Fruit fly (Drosophila melanogaster) whole organism, embryonic: ENCODE results near the gene Ret.
A peak's percentile ranks its signal among the peaks of the same experiment; 100 is the strongest.

Experiments used
- Ada2b ChIP-seq: fragments of 200-800 bp; sonication (Bioruptor generic); IDR thresholded peaks from 2 replicates; pipeline ENCODE4 v1.3.6; 2022; ENCODE audit warnings: missing biosample characterization, missing genetic modification characterization
- Aef1 ChIP-seq: fragments of 200-800 bp; sonication (Bioruptor generic); IDR thresholded peaks from 3 replicates; pipeline ENCODE4 v1.3.6; 2022; ENCODE audit warnings: missing biosample characterization, missing genetic modification characterization
- CG10979 ChIP-seq: fragments of 200-800 bp; sonication (Bioruptor generic); optimal IDR thresholded peaks from 2 replicates; lab custom pipeline; 2018; ENCODE audit warnings: missing biosample characterization, mild to moderate bottlenecking, missing genetic modification characterization, moderate library complexity
- CG11093 ChIP-seq: fragments of 200-800 bp; sonication (Bioruptor generic); IDR thresholded peaks from 3 replicates; pipeline ENCODE4 v1.3.6; 2022; ENCODE audit warnings: missing biosample characterization, missing genetic modification characterization
- CG11504 ChIP-seq: fragments of 200-800 bp; sonication (Bioruptor generic); optimal IDR thresholded peaks from 3 replicates; lab custom pipeline; 2019; ENCODE audit warnings: missing biosample characterization, mild to moderate bottlenecking, missing genetic modification characterization, moderate library complexity
- CG12236 ChIP-seq: fragments of 200-800 bp; sonication (Bioruptor generic); optimal IDR thresholded peaks from 2 replicates; lab custom pipeline; 2016; ENCODE audit warnings: missing biosample characterization, missing genetic modification characterization
- CG13775 ChIP-seq: fragments of 200-800 bp; sonication (Bioruptor generic); optimal IDR thresholded peaks from 3 replicates; lab custom pipeline; 2017; ENCODE audit warnings: missing biosample characterization, mild to moderate bottlenecking, missing genetic modification characterization
- CG14860 ChIP-seq: fragments of 200-800 bp; sonication (Bioruptor generic); IDR thresholded peaks from 3 replicates; pipeline ENCODE4 v1.3.6; 2022; ENCODE audit warnings: missing biosample characterization, missing genetic modification characterization; ENCODE audit not compliant: partially characterized antibody
- CG14965 ChIP-seq: fragments of 200-800 bp; sonication (Bioruptor generic); optimal IDR thresholded peaks from 2 replicates; lab custom pipeline; 2016; ENCODE audit warnings: missing biosample characterization, missing genetic modification characterization, borderline replicate concordance
- CG15011 ChIP-seq: fragments of 200-800 bp; sonication (Bioruptor generic); optimal IDR thresholded peaks from 3 replicates; lab custom pipeline; 2018; ENCODE audit warnings: missing biosample characterization, mild to moderate bottlenecking, missing genetic modification characterization
- CG16863 ChIP-seq: fragments of 200-800 bp; sonication (Bioruptor generic); optimal IDR thresholded peaks from 3 replicates; lab custom pipeline; 2016; ENCODE audit warnings: missing biosample characterization, missing genetic modification characterization
- CG17359 ChIP-seq: fragments of 200-800 bp; sonication (Bioruptor generic); optimal IDR thresholded peaks from 3 replicates; lab custom pipeline; 2018; ENCODE audit warnings: missing biosample characterization, mild to moderate bottlenecking, missing genetic modification characterization, moderate library complexity
- CG17568 ChIP-seq: fragments of 200-800 bp; sonication (Bioruptor generic); optimal IDR thresholded peaks from 2 replicates; lab custom pipeline; 2018; ENCODE audit warnings: missing biosample characterization, mild to moderate bottlenecking, missing genetic modification characterization, moderate library complexity
- CG2678 ChIP-seq: fragments of 200-800 bp; sonication (Bioruptor generic); optimal IDR thresholded peaks from 3 replicates; lab custom pipeline; 2019; ENCODE audit warnings: missing biosample characterization, mild to moderate bottlenecking, missing genetic modification characterization, moderate library complexity
- CG3726 ChIP-seq: fragments of 200-800 bp; sonication (Bioruptor generic); IDR thresholded peaks from 3 replicates; pipeline ENCODE4, ENCODE4 v1.3.6; 2022; ENCODE audit warnings: missing biosample characterization, missing genetic modification characterization
- CG4282 ChIP-seq: fragments of 200-800 bp; sonication (Bioruptor generic); optimal IDR thresholded peaks from 2 replicates; lab custom pipeline; 2016; ENCODE audit warnings: missing biosample characterization, missing genetic modification characterization
- CG6272 ChIP-seq: fragments of 200-800 bp; sonication (Bioruptor generic); IDR thresholded peaks from 2 replicates; pipeline ENCODE4 v1.3.6; 2022; ENCODE audit warnings: missing biosample characterization, missing genetic modification characterization
- CG8281 ChIP-seq: fragments of 200-800 bp; sonication (Bioruptor generic); optimal IDR thresholded peaks from 2 replicates; lab custom pipeline; 2018; ENCODE audit warnings: missing biosample characterization, mild to moderate bottlenecking, missing genetic modification characterization, moderate library complexity
- CkIIα-i1 ChIP-seq: fragments of 200-800 bp; sonication (Bioruptor generic); IDR thresholded peaks from 2 replicates; pipeline ENCODE4 v1.3.6; 2022; ENCODE audit warnings: missing biosample characterization, missing genetic modification characterization
- E2f1 ChIP-seq: fragments of 200-800 bp; sonication (Bioruptor generic); IDR thresholded peaks from 2 replicates; pipeline ENCODE4 v1.3.6; 2022; ENCODE audit warnings: missing biosample characterization, missing genetic modification characterization
- HmgD ChIP-seq: fragments of 200-800 bp; sonication (Bioruptor generic); optimal IDR thresholded peaks from 3 replicates; lab custom pipeline; 2016; ENCODE audit warnings: missing biosample characterization, missing genetic modification characterization
- Hr39 ChIP-seq: fragments of >200 bp; optimal IDR thresholded peaks from 2 replicates; lab custom pipeline; 2017
- Mes4 ChIP-seq: fragments of 200-800 bp; sonication (Bioruptor generic); optimal IDR thresholded peaks from 2 replicates; lab custom pipeline; 2016; ENCODE audit warnings: missing biosample characterization, missing genetic modification characterization
- NK7.1 ChIP-seq: fragments of 200-800 bp; sonication (Bioruptor generic); optimal IDR thresholded peaks from 3 replicates; lab custom pipeline; 2016; ENCODE audit warnings: missing biosample characterization, missing genetic modification characterization
- Ptx1 ChIP-seq: fragments of 200-800 bp; sonication (Bioruptor generic); IDR thresholded peaks from 2 replicates; pipeline ENCODE4 v1.3.6; 2022; ENCODE audit warnings: missing biosample characterization, missing genetic modification characterization
- Sox102F ChIP-seq: fragments of 200-800 bp; sonication (Bioruptor generic); optimal IDR thresholded peaks from 2 replicates; lab custom pipeline; 2018; ENCODE audit warnings: missing biosample characterization, mild to moderate bottlenecking, missing genetic modification characterization, moderate library complexity
- ash1 ChIP-seq: fragments of 200-800 bp; sonication (Bioruptor generic); optimal IDR thresholded peaks from 2 replicates; lab custom pipeline; 2018; ENCODE audit warnings: missing biosample characterization, mild to moderate bottlenecking, missing genetic modification characterization
- cas ChIP-seq: fragments of 200-800 bp; sonication (Bioruptor generic); IDR thresholded peaks from 2 replicates; pipeline ENCODE4 v1.3.6; 2022; ENCODE audit warnings: missing biosample characterization, missing genetic modification characterization
- crc ChIP-seq: fragments of 200-800 bp; sonication (Bioruptor generic); optimal IDR thresholded peaks from 2 replicates; lab custom pipeline; 2016; ENCODE audit warnings: missing biosample characterization, missing genetic modification characterization
- dm ChIP-seq: fragments of 200-800 bp; sonication (Bioruptor generic); optimal IDR thresholded peaks from 3 replicates; lab custom pipeline; 2016; ENCODE audit warnings: missing biosample characterization, missing genetic modification characterization
- ewg ChIP-seq: fragments of 200-800 bp; sonication (Bioruptor generic); optimal IDR thresholded peaks from 3 replicates; lab custom pipeline; 2017; ENCODE audit warnings: mild to moderate bottlenecking, missing biosample characterization, missing genetic modification reagents, missing genetic modification characterization
- eyg ChIP-seq: fragments of 200-800 bp; sonication (Bioruptor generic); optimal IDR thresholded peaks from 3 replicates; lab custom pipeline; 2016; ENCODE audit warnings: missing biosample characterization, missing genetic modification characterization
- fru ChIP-seq: fragments of >200 bp; optimal IDR thresholded peaks from 2 replicates; lab custom pipeline; 2017
- gcm ChIP-seq: fragments of 200-800 bp; sonication (Bioruptor generic); optimal IDR thresholded peaks from 2 replicates; lab custom pipeline; 2019; ENCODE audit warnings: missing biosample characterization, mild to moderate bottlenecking, missing genetic modification characterization, moderate library complexity
- hkb ChIP-seq, 2 experiments: fragments of 200-800 bp in 1 of 2; fragments of >200 bp in 1 of 2; sonication (Bioruptor generic) in 1 of 2; IDR thresholded peaks in 1 of 2; optimal IDR thresholded peaks in 1 of 2; 2 replicates each; pipeline versions ENCODE4 v1.3.6 to Lab custom; 2017 to 2022; ENCODE audit warnings: missing biosample characterization in 1 of 2, missing genetic modification characterization in 1 of 2
- insv ChIP-seq, 2 experiments: fragments of 200-800 bp; sonication (Bioruptor generic); optimal IDR thresholded peaks; 3 replicates each; lab custom pipeline; 2016 to 2018; ENCODE audit warnings: missing biosample characterization in 2 of 2, missing genetic modification characterization in 2 of 2
- inv ChIP-seq: fragments of 200-800 bp; sonication (Bioruptor generic); IDR thresholded peaks from 2 replicates; pipeline ENCODE4 v1.3.6; 2022; ENCODE audit warnings: missing biosample characterization, missing genetic modification characterization; ENCODE audit not compliant: partially characterized antibody
- knrl ChIP-seq: fragments of 200-800 bp; sonication (Bioruptor generic); IDR thresholded peaks from 3 replicates; pipeline ENCODE4 v1.3.6; 2022; ENCODE audit warnings: missing biosample characterization, missing genetic modification characterization; ENCODE audit not compliant: partially characterized antibody
- maf-S ChIP-seq: fragments of 200-800 bp; sonication (Bioruptor generic); optimal IDR thresholded peaks from 2 replicates; lab custom pipeline; 2016; ENCODE audit warnings: missing biosample characterization, missing genetic modification characterization
- mam ChIP-seq: fragments of 200-800 bp; sonication (Bioruptor generic); optimal IDR thresholded peaks from 3 replicates; lab custom pipeline; 2016; ENCODE audit warnings: missing biosample characterization, missing genetic modification characterization
- nmo ChIP-seq: fragments of 200-800 bp; sonication (Bioruptor generic); optimal IDR thresholded peaks from 2 replicates; lab custom pipeline; 2018; ENCODE audit warnings: missing biosample characterization, mild to moderate bottlenecking, missing genetic modification characterization, moderate library complexity
- otp ChIP-seq: fragments of 200-800 bp; sonication (Bioruptor generic); IDR thresholded peaks from 3 replicates; pipeline ENCODE4, ENCODE4 v1.3.6; 2022; ENCODE audit warnings: missing biosample characterization, missing genetic modification characterization
- scrt ChIP-seq: fragments of 200-800 bp; sonication (Bioruptor generic); optimal IDR thresholded peaks from 2 replicates; lab custom pipeline; 2018; ENCODE audit warnings: missing biosample characterization, mild to moderate bottlenecking, missing genetic modification characterization, moderate library complexity
- sens-2 ChIP-seq: fragments of 200-800 bp; sonication (Bioruptor generic); IDR thresholded peaks from 2 replicates; pipeline ENCODE4 v1.3.6; 2022; ENCODE audit warnings: missing biosample characterization, missing genetic modification characterization
- slbo ChIP-seq: fragments of 200-800 bp; sonication (Bioruptor generic); IDR thresholded peaks from 2 replicates; pipeline ENCODE4 v1.3.6; 2022; ENCODE audit warnings: missing biosample characterization, missing genetic modification characterization
- sr ChIP-seq: fragments of 200-800 bp; sonication (Bioruptor generic); IDR thresholded peaks from 3 replicates; pipeline ENCODE4 v1.3.6; 2022; ENCODE audit warnings: missing biosample characterization, missing genetic modification characterization
- stc ChIP-seq: fragments of 200-800 bp; sonication (Bioruptor generic); IDR thresholded peaks from 2 replicates; pipeline ENCODE4 v1.3.6; 2022; ENCODE audit warnings: missing biosample characterization, missing genetic modification characterization
- tin ChIP-seq: fragments of 200-800 bp; sonication (Bioruptor generic); optimal IDR thresholded peaks from 3 replicates; lab custom pipeline; 2016; ENCODE audit warnings: missing biosample characterization, missing genetic modification characterization
- trem ChIP-seq: fragments of 200-800 bp; optimal IDR thresholded peaks from 3 replicates; lab custom pipeline; 2019; ENCODE audit warnings: missing biosample characterization, mild to moderate bottlenecking, missing genetic modification characterization, moderate library complexity
- z ChIP-seq: fragments of 200-800 bp; sonication (Bioruptor generic); IDR thresholded peaks from 3 replicates; pipeline ENCODE4 v1.3.6; 2022; ENCODE audit warnings: missing biosample characterization, missing genetic modification characterization
- zfh2 ChIP-seq: fragments of 200-800 bp; sonication (Bioruptor generic); optimal IDR thresholded peaks from 2 replicates; lab custom pipeline; 2016; ENCODE audit warnings: missing biosample characterization, missing genetic modification characterization

The Ret gene

DNA sequence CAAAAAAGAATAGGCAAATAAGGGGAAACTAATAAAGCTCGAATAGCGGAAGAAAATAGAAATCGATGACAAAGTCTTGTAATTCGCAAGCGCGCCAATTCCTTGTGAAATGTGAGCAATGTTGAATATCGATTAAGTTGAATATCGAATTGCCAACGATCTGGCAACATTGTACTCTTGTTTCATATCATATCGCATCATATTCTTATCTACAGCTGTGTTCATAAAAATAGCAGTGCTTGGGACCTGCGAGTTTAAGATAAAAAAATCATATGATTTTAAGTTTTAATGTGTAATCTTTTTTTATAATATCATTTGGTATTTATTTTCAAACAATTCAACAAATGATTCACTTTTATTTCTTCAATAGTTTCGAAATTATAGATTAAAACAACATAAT, 49.5 kb downstream of the Ret start (continued):
- no peak for TF ChIP-seq CG8281
- no peak for TF ChIP-seq CG15011 (GFP tag; lab: Kevin White, UChicago)
- peak; percentile 15 for TF ChIP-seq mam (GFP tag; lab: Kevin White, UChicago)
- no peak for TF ChIP-seq zfh2 (GFP tag; lab: Kevin White, UChicago)
- TF ChIP-seq Ada2b (GFP tag; lab: Robert Waterston, UW), result peak; percentile 55
- peak; percentile 67 for TF ChIP-seq trem (tag; lab: Kevin White, UChicago)
- no peak for TF ChIP-seq CG12236 (GFP tag; lab: Kevin White, UChicago)
- TF ChIP-seq CG16863 (GFP tag; lab: Kevin White, UChicago), result no peak
- TF ChIP-seq sens-2 (GFP tag; lab: Robert Waterston, UW), result 0 out of 2 replicates have a peak, but pooled peaks have one; percentile 10
- no peak for TF ChIP-seq CG11093 (GFP tag; lab: Robert Waterston, UW)
- TF ChIP-seq insv (GFP tag; optimal IDR thresholded peaks at IDR 0.05; lab: Kevin White, UChicago), result no peak
- TF ChIP-seq knrl (GFP tag; lab: Robert Waterston, UW), result peak; percentile 56; the same call in 2 of the 3 replicates
- no peak for TF ChIP-seq CG11504
- TF ChIP-seq CG2678 (tag; lab: Kevin White, UChicago), result peak; percentile 64
- no peak for TF ChIP-seq maf-S (GFP tag; lab: Kevin White, UChicago)
- peak; percentile 35; the same call in 2 of the 3 replicates for TF ChIP-seq CG14860
- peak; percentile 67 for TF ChIP-seq CG17359 (tag; lab: Kevin White, UChicago)
- TF ChIP-seq nmo (GFP tag; lab: Kevin White, UChicago), result peak; percentile 60
- TF ChIP-seq stc (GFP tag; lab: Robert Waterston, UW), result peak; percentile 54; the same call in 1 of the 2 replicates
- TF ChIP-seq CG3726 (GFP tag; lab: Robert Waterston, UW), result no peak
- no peak; the same call in 1 of the 2 replicates for TF ChIP-seq Ptx1 (GFP tag; lab: Robert Waterston, UW)
- no peak for TF ChIP-seq gcm (GFP tag; lab: Kevin White, UChicago)
- TF ChIP-seq fru (lab: Kevin White, UChicago), result no peak
- TF ChIP-seq scrt, result peak; percentile 20
- no peak for TF ChIP-seq cas (GFP tag; lab: Robert Waterston, UW)
- TF ChIP-seq CkIIα-i1 (GFP tag; lab: Robert Waterston, UW), result no peak
- peak; percentile 16 for TF ChIP-seq dm (GFP tag; lab: Kevin White, UChicago)
- no peak for TF ChIP-seq HmgD (GFP tag; lab: Kevin White, UChicago)
- TF ChIP-seq CG10979, result peak; percentile 58
- TF ChIP-seq CG13775 (GFP tag; lab: Kevin White, UChicago), result peak; percentile 20
- TF ChIP-seq CG6272 (GFP tag; lab: Robert Waterston, UW), result no peak
- no peak for TF ChIP-seq NK7.1
- TF ChIP-seq slbo (GFP tag; lab: Robert Waterston, UW), result peak; percentile 75
- TF ChIP-seq CG4282 (GFP tag; lab: Kevin White, UChicago), result no peak
- TF ChIP-seq eyg (GFP tag; lab: Kevin White, UChicago), result no peak
- no peak for TF ChIP-seq ash1 (GFP tag; lab: Kevin White, UChicago)
- no peak for TF ChIP-seq Sox102F (GFP tag; lab: Kevin White, UChicago)
- no peak for TF ChIP-seq Mes4 (GFP tag; lab: Kevin White, UChicago)
- no peak for TF ChIP-seq hkb (optimal IDR thresholded peaks at IDR 0.05; lab: Kevin White, UChicago)
- peak; percentile 81 for TF ChIP-seq hkb (GFP tag; IDR thresholded peaks at IDR 0.05; lab: Robert Waterston, UW)
- TF ChIP-seq CG17568, result peak; percentile 22
- TF ChIP-seq E2f1 (GFP tag; lab: Robert Waterston, UW), result peak; percentile 60
- no peak for TF ChIP-seq sr (GFP tag; lab: Robert Waterston, UW)
- TF ChIP-seq Hr39 (lab: Kevin White, UChicago), result no peak
- TF ChIP-seq CG14965, result no peak
- no peak for TF ChIP-seq z (GFP tag; lab: Robert Waterston, UW)
- 0 out of 2 replicates have a peak, but pooled peaks have one; percentile 24 for TF ChIP-seq inv (GFP tag; lab: Robert Waterston, UW)
- no peak for TF ChIP-seq crc (GFP tag; lab: Kevin White, UChicago)
- 0 out of 3 replicates have a peak, but pooled peaks have one; percentile 12 for TF ChIP-seq otp (GFP tag; lab: Robert Waterston, UW)
- peak; percentile 29 for TF ChIP-seq ewg (GFP tag; lab: Kevin White, UChicago)
- peak; percentile 32; the same call in 1 of the 3 replicates for TF ChIP-seq Aef1 (GFP tag; lab: Robert Waterston, UW)
- TF ChIP-seq tin (GFP tag; lab: Kevin White, UChicago), result peak; percentile 37
